Worm (Caenorhabditis elegans): ENCODE measurements around the gene K07H8.7.

- TF ChIP-seq zag-1 (tag; optimal IDR thresholded peaks at IDR 0.05) (no peak), dve-1 (tag; optimal IDR thresholded peaks at IDR 0.05; ENCODE audit: insufficient read depth) (no peak), snpc-4 (tag; optimal IDR thresholded peaks at IDR 0.05) (no peak), lim-7 (GFP tag; IDR thresholded peaks at IDR 0.05) (no peak), aly-2 (tag; optimal IDR thresholded peaks at IDR 0.05) (no peak), nhr-11 (tag; optimal IDR thresholded peaks at IDR 0.05) (no peak), nhr-25 (tag; optimal IDR thresholded peaks at IDR 0.05; ENCODE audit: borderline replicate concordance, insufficient read depth) (no peak)
Measured at ce11 chrIV:8221946-8222345, 37.9 kb downstream of the K07H8.7 start, which contains the start of gene gpx-6.

All from whole organism, L4 larva.